Fruit fly (Drosophila melanogaster): ENCODE results near the gene udt.

The udt gene

DNA sequence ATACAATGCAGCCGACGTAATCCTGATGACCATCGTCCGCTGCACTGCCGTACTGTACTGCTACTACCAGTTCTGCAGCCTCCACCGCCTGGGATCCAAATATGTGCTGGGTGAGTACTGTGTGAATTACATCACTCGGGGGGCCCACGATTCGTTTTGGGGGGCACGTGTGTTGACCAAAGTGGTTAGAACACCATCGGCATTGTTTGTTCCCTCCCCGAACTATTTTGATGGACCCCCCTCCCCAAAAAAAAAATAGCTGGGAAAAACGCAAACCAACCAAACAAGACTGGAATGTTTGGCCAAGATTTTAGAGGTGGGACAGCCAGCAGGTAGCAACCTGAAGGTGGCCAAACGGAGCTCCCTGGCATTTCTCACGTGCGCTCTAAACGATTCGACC, 15.6 kb downstream of the udt start:
- TF ChIP-seq insv (optimal IDR thresholded peaks at IDR 0.05) (no peak), Myc (optimal IDR thresholded peaks at IDR 0.05) (no peak), h (optimal IDR thresholded peaks at IDR 0.05) (no peak), ttk (optimal IDR thresholded peaks at IDR 0.05) (no peak), psq (optimal IDR thresholded peaks at IDR 0.05) (no peak), Sin3A (optimal IDR thresholded peaks at IDR 0.05) (no peak)

DNA sequence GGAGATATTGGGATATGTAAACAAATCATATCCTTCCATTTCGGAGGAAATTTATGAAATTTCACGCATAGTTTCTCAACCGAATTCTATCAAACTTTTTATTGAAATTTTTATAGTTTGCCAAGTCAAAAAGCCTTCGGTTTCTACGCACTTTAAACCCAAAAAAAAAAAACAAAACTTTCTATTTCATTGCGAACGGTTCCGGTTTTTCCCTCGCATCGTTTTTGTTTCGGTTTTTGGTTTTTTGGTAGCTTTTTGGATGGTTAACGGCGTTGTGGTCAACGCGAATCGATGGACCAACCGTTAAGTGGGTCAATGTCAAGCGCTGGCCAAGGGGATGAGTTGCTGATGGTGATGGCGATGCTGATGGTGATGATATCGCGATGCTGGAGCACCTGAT, 22.1 kb downstream of the udt start:
- TF ChIP-seq ttk (optimal IDR thresholded peaks at IDR 0.05) (no peak), psq (optimal IDR thresholded peaks at IDR 0.05) (no peak), Myc (optimal IDR thresholded peaks at IDR 0.05) (no peak), h (optimal IDR thresholded peaks at IDR 0.05) (no peak), Sin3A (optimal IDR thresholded peaks at IDR 0.05) (no peak), insv (optimal IDR thresholded peaks at IDR 0.05) (no peak)

DNA sequence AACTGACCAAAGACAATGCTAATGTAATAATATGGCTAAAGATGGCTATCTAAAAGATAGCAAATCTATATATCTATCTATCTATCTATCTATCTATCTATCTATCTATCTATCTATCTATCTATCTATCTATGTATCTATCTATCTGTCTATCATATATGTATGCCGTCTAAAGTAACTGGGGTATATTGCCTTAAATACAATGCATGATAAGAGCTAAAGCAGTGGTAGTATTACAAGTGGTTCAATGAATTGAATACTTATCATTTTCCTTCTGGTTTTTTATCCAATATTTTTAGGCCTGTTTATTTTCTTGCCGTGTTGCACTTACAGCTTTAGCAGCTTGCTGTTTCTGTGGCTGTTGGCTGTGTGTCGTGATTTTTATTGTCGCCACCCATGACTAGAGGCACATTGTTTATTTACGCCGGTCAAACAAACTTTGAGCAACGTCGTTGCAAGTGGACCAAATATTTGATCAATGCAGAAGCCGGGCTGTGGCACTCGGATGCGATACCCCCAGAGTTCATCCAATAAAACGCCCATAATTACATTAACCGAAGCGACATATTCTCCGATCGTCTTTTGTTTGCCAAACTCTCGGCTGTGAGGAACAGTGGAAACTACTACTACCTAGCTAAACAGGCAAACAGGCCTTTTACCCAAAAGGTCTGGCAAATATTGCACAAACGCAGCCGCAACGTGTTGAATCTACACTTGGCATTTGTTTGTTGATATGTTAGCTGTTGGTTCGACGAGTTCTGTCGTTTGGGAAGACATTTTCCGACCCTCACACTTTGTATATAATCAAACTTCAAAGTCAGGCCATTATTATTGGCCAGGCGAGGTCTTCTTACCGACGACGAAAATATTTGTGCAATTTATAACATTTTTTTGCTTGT, 25.1 kb downstream of the udt start:
- TF ChIP-seq Sin3A (optimal IDR thresholded peaks at IDR 0.05) = no peak
- TF ChIP-seq psq (optimal IDR thresholded peaks at IDR 0.05) = no peak
- no peak for TF ChIP-seq Myc (optimal IDR thresholded peaks at IDR 0.05)
- TF ChIP-seq insv (optimal IDR thresholded peaks at IDR 0.05) = no peak
- TF ChIP-seq ttk (optimal IDR thresholded peaks at IDR 0.05) = no peak
- no peak for TF ChIP-seq h (optimal IDR thresholded peaks at IDR 0.05)

DNA sequence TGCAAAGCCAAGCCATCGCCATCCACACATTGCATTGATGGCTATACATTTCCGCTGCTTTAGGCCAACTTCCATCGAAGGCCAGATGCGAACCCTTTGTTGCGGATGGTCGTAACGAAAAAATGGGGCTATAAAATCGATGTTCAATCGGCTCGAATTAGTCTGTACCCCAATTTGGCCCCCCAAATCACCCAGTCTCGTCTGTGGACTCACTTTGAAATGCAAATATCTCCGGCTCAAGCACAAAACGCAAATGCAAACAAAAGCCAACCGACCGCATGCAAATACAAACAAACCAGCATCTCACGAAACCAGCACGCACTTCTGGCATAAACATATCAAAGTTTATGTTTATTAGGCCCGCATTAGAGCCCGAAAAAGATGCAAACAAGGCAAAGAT, 26.7 kb downstream of the udt start:
- TF ChIP-seq Myc (optimal IDR thresholded peaks at IDR 0.05) (no peak), psq (optimal IDR thresholded peaks at IDR 0.05) (no peak)

DNA sequence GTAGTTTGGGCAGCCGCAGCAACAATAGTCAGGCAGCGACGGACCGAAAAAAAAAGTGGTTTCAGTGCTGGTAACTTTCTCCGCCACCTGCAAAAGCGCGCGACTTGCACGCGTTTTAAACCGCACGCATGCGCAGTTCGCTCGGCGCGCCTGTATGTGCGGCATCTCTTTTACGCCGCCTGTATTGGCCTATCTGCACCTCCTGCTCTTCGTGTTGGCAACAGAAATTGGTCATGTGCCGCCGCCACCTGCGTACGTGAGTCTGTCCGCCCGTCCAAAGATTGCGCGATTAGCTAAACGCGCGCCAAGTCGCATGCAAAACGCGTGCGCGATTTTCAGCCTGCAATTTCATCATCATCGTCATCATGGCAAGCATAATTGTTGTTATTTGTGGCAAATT, 27.4 kb downstream of the udt start:
- TF ChIP-seq insv (optimal IDR thresholded peaks at IDR 0.05) (no peak), ttk (optimal IDR thresholded peaks at IDR 0.05) (no peak), Myc (optimal IDR thresholded peaks at IDR 0.05) (no peak), psq (optimal IDR thresholded peaks at IDR 0.05) (no peak), Sin3A (optimal IDR thresholded peaks at IDR 0.05) (no peak), h (optimal IDR thresholded peaks at IDR 0.05) (no peak)

DNA sequence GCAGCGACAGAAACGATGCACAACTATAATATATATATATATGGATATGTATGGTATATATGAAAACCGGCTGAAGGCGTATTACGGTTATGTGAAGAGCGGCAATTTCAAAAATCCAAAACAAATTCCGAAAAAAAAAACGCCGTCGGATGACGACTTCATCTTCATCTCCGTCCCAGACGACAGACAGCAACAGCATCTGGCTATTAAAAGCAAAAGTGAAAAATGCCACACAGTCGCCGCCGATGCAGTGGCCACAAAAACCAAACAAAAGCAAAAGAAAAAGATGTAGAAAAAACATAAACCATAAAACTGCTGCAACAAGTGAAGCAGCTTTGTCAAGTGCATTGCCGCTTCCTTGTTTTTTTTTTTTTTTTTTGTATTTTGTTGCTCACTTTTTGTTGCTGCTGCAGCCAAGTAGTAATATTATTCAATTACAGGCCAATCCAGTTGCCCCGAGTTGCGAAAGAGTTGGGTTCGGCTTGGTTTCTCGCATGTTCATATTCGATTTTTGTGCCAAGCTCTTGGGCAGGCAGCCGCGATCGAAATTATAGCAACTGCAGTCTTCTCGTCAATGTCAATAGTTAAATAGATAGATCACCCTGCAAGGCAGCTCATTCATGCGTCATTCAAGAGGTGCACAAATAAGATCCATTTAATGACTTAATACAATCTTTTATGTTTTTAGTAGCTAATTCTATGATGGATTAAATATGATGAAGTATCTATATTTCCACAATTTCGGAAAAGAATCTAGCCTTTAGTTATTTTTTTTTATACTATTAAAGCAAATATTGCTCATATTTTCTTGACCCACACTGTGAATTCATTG, 28.3 kb downstream of the udt start:
- TF ChIP-seq insv (optimal IDR thresholded peaks at IDR 0.05) (no peak), Sin3A (optimal IDR thresholded peaks at IDR 0.05) (no peak), Myc (optimal IDR thresholded peaks at IDR 0.05) (no peak), h (optimal IDR thresholded peaks at IDR 0.05) (no peak), ttk (optimal IDR thresholded peaks at IDR 0.05) (no peak), psq (optimal IDR thresholded peaks at IDR 0.05) (no peak)

DNA sequence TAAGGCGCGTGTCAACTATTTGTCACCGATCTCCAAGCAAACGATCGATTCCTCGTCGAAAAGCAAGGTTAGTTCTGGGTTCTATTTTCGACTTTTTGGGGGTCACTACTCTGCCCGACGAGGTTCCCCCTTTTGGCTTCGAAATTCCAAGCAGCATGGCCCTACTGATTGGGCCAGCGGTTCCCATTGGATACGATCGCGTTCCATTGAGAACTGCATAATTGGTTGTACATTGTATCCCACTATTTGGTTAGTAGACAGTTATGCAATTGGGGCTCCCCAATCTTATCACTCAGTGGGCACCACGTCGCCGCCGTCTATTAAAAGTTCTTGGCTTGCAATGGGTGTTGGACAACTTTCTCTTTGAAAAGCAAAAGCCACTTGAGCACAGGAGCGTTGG, 29.3 kb downstream of the udt start:
- TF ChIP-seq insv (optimal IDR thresholded peaks at IDR 0.05) (no peak), Myc (optimal IDR thresholded peaks at IDR 0.05) (no peak), psq (optimal IDR thresholded peaks at IDR 0.05) (no peak), h (optimal IDR thresholded peaks at IDR 0.05) (no peak), Sin3A (optimal IDR thresholded peaks at IDR 0.05) (no peak), ttk (optimal IDR thresholded peaks at IDR 0.05) (no peak)

DNA sequence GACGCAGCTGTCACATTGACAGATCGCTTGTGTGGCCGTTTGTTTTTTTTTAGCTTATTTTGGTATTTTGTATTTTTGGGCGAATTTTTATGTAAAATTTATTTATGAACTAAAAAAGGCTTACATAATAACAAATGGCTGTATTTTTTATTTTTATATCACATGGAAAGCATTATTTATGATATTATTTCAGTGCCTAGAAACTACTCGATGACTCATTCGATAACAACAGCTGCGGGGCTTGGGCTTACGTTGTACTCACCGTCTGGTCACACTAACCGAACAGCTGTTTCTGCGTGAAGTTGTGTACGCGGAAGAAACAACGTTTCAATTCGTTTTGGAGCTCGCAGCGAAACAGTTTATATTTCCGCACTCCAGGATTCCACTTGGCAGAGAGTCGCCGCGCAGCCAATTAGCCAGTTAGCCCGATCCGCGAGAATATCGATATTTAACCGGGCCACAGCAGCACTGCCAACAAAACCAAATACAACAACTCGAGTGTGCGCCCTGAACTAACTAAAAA, 30.0 kb downstream of the udt start, which contains the start of the genes Hmgcr and Rpn9:
Hmgcr (plus strand) TSS at position 335 of the 523 bp plus-strand sequence.
Rpn9 (minus strand) TSS at position 473 of the 523 bp plus-strand sequence.
- no peak for TF ChIP-seq Sin3A (optimal IDR thresholded peaks at IDR 0.05)
- TF ChIP-seq psq (optimal IDR thresholded peaks at IDR 0.05) = peak; percentile 83
- TF ChIP-seq ttk (optimal IDR thresholded peaks at IDR 0.05) = no peak
- no peak for TF ChIP-seq Myc (optimal IDR thresholded peaks at IDR 0.05)

DNA sequence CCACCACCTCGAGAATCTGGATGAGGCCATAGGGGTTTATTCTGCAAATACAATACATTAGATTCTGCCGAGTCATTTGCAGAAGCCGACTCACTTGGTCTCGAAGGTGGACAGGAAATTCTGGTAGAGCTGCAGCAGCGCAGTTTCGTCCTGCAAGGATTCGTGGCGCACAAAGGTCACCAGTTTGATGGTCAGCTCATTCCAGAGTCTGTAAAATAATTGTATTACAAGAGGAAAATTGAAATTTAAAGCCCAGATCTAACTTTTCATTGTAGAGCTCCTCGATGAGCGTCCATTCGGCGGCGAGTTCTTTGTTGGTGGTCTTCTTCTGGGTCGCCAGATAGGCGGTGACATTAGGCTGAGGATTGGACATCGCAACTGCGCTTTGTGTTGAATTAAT, 30.5 kb downstream of the udt start:
- TF ChIP-seq ttk (optimal IDR thresholded peaks at IDR 0.05) (no peak), h (optimal IDR thresholded peaks at IDR 0.05) (no peak), Sin3A (optimal IDR thresholded peaks at IDR 0.05) (no peak), Myc (optimal IDR thresholded peaks at IDR 0.05) (no peak), psq (optimal IDR thresholded peaks at IDR 0.05) (no peak), insv (optimal IDR thresholded peaks at IDR 0.05) (no peak)

DNA sequence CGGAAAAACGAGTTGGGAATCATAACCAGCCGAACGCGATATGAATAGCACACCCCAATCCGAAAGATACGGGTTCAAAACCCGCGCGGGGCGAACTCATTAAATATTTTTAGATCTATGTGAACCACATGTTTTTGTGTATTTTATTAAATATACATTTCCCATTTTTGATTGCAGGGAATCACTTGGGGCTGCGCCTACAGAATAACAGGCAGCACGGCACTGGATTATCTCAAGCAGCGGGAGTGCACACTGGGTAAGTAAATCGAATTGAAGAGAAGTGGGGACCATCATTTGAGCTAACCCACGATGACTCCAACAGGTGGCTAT, 32.6 kb downstream of the udt start:
- TF ChIP-seq ttk (optimal IDR thresholded peaks at IDR 0.05) = no peak
- TF ChIP-seq Sin3A (optimal IDR thresholded peaks at IDR 0.05) = no peak
- TF ChIP-seq h (optimal IDR thresholded peaks at IDR 0.05) = no peak
- no peak for TF ChIP-seq psq (optimal IDR thresholded peaks at IDR 0.05)
- TF ChIP-seq insv (optimal IDR thresholded peaks at IDR 0.05) = no peak
- no peak for TF ChIP-seq Myc (optimal IDR thresholded peaks at IDR 0.05)

DNA sequence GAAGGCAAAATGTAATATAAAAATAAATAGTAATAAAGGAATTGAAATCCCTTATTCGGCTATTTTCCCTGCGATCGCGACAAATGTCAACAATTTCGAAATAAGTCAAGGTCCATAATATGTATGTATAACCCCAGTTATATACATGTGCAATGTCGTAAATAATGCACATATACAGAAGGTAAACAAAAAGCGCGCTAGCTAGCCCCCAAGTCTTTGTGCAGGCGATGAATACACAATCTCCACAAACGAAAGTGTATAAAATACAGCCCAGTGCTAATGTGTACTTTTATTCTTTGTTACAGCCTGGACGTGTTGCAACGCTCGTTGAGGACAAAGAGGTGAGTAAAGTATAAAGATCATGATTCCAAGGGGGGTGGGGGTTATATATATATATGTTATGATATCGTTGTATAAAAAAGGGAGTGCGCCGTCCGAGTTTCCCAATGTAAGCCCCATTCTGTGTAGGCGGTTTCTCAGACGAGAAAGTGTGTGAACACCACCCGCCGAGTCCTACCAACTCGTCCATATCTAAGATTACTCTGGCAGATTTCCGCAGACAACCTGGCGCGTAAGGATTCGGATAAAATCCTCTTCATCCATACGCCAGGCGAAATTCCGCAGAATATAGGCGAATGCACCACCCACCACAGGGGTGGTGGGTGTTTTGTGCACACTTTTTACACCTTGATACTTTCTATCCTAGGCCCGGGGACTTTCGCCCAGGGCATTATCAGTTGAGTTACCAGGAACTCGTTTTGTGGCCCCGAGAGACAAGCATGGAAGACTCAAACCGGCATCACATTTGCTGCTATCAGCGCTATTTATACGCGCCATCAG, 33.2 kb downstream of the udt start:
- TF ChIP-seq Sin3A (optimal IDR thresholded peaks at IDR 0.05) (no peak), insv (optimal IDR thresholded peaks at IDR 0.05) (no peak)

DNA sequence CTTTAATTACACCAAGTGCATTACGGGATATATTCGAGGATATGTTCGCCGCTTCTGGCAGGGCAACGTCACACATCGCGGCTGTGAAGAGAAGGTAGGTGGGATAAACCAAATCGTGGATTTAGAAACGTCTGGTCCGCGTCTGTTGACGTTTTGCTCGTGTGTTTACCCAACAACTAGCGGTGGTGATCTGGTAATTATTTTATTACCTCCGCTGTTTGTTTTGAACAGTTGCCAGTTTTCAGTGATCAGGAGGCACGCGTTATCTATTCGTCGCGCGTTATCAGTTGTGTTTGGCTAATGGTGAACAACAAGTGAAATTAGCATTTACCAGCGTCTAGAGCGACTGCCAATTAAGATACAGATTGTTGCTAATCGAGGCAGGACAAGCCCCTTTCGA, 34.0 kb downstream of the udt start:
- TF ChIP-seq Myc (optimal IDR thresholded peaks at IDR 0.05) = no peak
- no peak for TF ChIP-seq h (optimal IDR thresholded peaks at IDR 0.05)
- TF ChIP-seq insv (optimal IDR thresholded peaks at IDR 0.05) = no peak
- no peak for TF ChIP-seq psq (optimal IDR thresholded peaks at IDR 0.05)
- TF ChIP-seq Sin3A (optimal IDR thresholded peaks at IDR 0.05) = no peak
- no peak for TF ChIP-seq ttk (optimal IDR thresholded peaks at IDR 0.05)

All from Kc167 (cell line).